Fruit fly (Drosophila melanogaster): ENCODE data around the gene CG12016.

DNA sequence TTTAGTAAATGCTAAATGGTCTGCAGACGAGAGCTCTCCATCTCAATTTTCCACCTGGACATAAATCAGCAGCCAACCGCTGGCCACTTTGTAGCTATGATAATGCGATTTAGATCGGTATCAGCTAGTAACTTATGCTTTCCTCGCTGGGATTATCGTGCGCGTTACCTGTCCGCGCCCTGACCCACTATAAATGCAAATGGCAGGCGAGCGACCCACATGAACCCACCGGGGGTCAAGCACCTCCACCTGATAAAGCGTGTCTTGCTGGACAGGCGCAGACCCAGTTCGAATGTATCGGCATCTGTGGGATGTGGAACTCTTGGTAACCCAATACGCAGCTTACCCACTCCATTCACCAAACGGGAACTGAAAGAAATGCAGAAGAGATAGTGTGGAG lies 33.9 kb downstream of the CG12016 start:
- TF ChIP-seq Ets98B (GFP tag; IDR thresholded peaks at IDR 0.05) (no peak), CG17806 (tag; optimal IDR thresholded peaks at IDR 0.05) (no peak), CG13204 (GFP tag; optimal IDR thresholded peaks at IDR 0.05) (no peak), CG32121 (GFP tag; IDR thresholded peaks at IDR 0.05) (no peak)
